Fruit fly (Drosophila melanogaster) whole organism, pupa: Measurements from ENCODE around the gene CG43124.

Source experiments
- CG12605 ChIP-seq: fragments of 200-800 bp; sonication (Bioruptor generic); IDR thresholded peaks from 2 replicates; pipeline ENCODE4 v1.3.6; 2022; ENCODE audit warnings: missing biosample characterization, missing genetic modification characterization
- CG15710 ChIP-seq: fragments of 200-800 bp; sonication (Bioruptor generic); optimal IDR thresholded peaks from 2 replicates; lab custom pipeline; 2018; ENCODE audit warnings: missing biosample characterization, mild to moderate bottlenecking, missing genetic modification characterization, moderate library complexity
- CG17806 ChIP-seq: fragments of 200-800 bp; sonication (Bioruptor generic); optimal IDR thresholded peaks from 2 replicates; lab custom pipeline; 2018; ENCODE audit warnings: missing biosample characterization, mild to moderate bottlenecking, missing genetic modification characterization, moderate library complexity
- CG32121 ChIP-seq: fragments of 200-800 bp; sonication (Bioruptor generic); IDR thresholded peaks from 2 replicates; pipeline ENCODE4 v1.3.6; 2022; ENCODE audit warnings: missing biosample characterization, missing genetic modification characterization
- CG4496 ChIP-seq: fragments of 200-800 bp; sonication (Bioruptor generic); IDR thresholded peaks from 3 replicates; pipeline ENCODE4 v1.3.6; 2022; ENCODE audit warnings: missing biosample characterization, missing genetic modification characterization
- CG8159 ChIP-seq: fragments of 200-800 bp; sonication (Bioruptor generic); optimal IDR thresholded peaks from 3 replicates; lab custom pipeline; 2018; ENCODE audit warnings: missing biosample characterization, mild to moderate bottlenecking, missing genetic modification characterization, moderate library complexity
- D1 ChIP-seq: fragments of 200-800 bp; sonication (Bioruptor generic); optimal IDR thresholded peaks from 2 replicates; lab custom pipeline; 2018; ENCODE audit warnings: missing biosample characterization, mild to moderate bottlenecking, missing genetic modification characterization, moderate library complexity

DNA sequence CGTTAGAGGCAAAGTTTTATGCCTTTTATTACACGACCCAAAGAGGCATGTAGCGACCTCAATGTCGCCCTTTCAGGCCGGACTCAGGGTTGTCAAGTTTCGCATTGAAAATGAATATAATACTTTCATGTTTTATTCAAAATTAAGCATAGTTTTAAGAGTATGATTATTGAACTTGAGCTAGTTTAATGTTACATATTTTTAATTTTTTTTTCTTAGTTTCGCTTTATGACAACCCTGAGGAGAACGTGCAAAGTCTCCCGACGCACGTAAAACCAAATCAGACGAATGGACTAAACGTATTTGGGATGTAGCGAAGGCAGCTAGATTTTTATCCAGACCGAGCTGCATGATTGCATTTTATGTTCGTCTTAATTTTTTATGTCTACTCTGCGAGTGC lies 41.4 kb upstream of the CG43124 start:
- TF ChIP-seq D1 (tag; lab: Kevin White, UChicago) (no peak), CG32121 (GFP tag; lab: Robert Waterston, UW) (no peak), CG4496 (GFP tag; lab: Robert Waterston, UW) (0 out of 3 replicates have a peak, but pooled peaks have one; percentile 20), CG17806 (tag; lab: Kevin White, UChicago) (no peak), CG8159 (tag; lab: Kevin White, UChicago) (no peak), CG12605 (no peak), CG15710 (tag; lab: Kevin White, UChicago) (no peak)
